Fruit fly (Drosophila melanogaster) whole organism, embryonic: ENCODE measurements around the gene snk.

Source experiments
- B-H2 ChIP-seq: fragments of 200-800 bp; sonication (Bioruptor generic); optimal IDR thresholded peaks from 2 replicates; lab custom pipeline; 2018; ENCODE audit warnings: missing biosample characterization, mild to moderate bottlenecking, missing genetic modification characterization
- BEAF-32 ChIP-seq: fragments of 200-800 bp; sonication (Bioruptor generic); optimal IDR thresholded peaks from 3 replicates; lab custom pipeline; 2017; ENCODE audit warnings: missing biosample characterization, missing genetic modification characterization, mild to moderate bottlenecking, moderate library complexity, missing genetic modification reagents
- CG1024 ChIP-seq: fragments of 200-800 bp; sonication (Bioruptor generic); IDR thresholded peaks from 2 replicates; pipeline ENCODE4 v1.3.6; 2022; ENCODE audit warnings: missing biosample characterization, missing genetic modification characterization
- CG11560 ChIP-seq: fragments of 200-800 bp; sonication (Bioruptor generic); IDR thresholded peaks from 3 replicates; pipeline ENCODE4 v1.3.6; 2022; ENCODE audit warnings: missing biosample characterization, missing genetic modification characterization
- CG12299 ChIP-seq: fragments of 200-800 bp; sonication (Bioruptor generic); optimal IDR thresholded peaks from 2 replicates; lab custom pipeline; 2018; ENCODE audit warnings: missing biosample characterization, mild to moderate bottlenecking, missing genetic modification characterization
- CG12769 ChIP-seq: fragments of 200-800 bp; sonication (Bioruptor generic); optimal IDR thresholded peaks from 2 replicates; lab custom pipeline; 2019; ENCODE audit warnings: missing biosample characterization, mild to moderate bottlenecking, missing genetic modification characterization, moderate library complexity
- CG13296 ChIP-seq: fragments of 200-800 bp; sonication (Bioruptor generic); optimal IDR thresholded peaks from 3 replicates; lab custom pipeline; 2018; ENCODE audit warnings: missing biosample characterization, mild to moderate bottlenecking, missing genetic modification characterization
- CG13894 ChIP-seq: fragments of 200-800 bp; sonication (Bioruptor generic); optimal IDR thresholded peaks from 3 replicates; lab custom pipeline; 2018; ENCODE audit warnings: missing biosample characterization, mild to moderate bottlenecking, missing genetic modification characterization, moderate library complexity
- CG1647 ChIP-seq: fragments of 200-800 bp; sonication (Bioruptor generic); optimal IDR thresholded peaks from 3 replicates; lab custom pipeline; 2016; ENCODE audit warnings: missing biosample characterization, missing genetic modification characterization
- CG18262 ChIP-seq: fragments of 200-800 bp; optimal IDR thresholded peaks from 3 replicates; lab custom pipeline; 2019; ENCODE audit warnings: missing biosample characterization, mild to moderate bottlenecking, missing genetic modification characterization, moderate library complexity
- CG18619 ChIP-seq: fragments of 200-800 bp; sonication (Bioruptor generic); optimal IDR thresholded peaks from 3 replicates; lab custom pipeline; 2017; ENCODE audit warnings: missing biosample characterization, mild to moderate bottlenecking, missing genetic modification characterization
- CG18764 ChIP-seq: fragments of 200-800 bp; sonication (Bioruptor generic); optimal IDR thresholded peaks from 3 replicates; lab custom pipeline; 2016; ENCODE audit warnings: missing biosample characterization, missing genetic modification characterization
- CG2120 ChIP-seq: fragments of 200-800 bp; sonication (Bioruptor generic); optimal IDR thresholded peaks from 3 replicates; lab custom pipeline; 2016; ENCODE audit warnings: missing biosample characterization, missing genetic modification characterization
- CG31224 ChIP-seq: fragments of 200-800 bp; sonication (Bioruptor generic); IDR thresholded peaks from 2 replicates; pipeline ENCODE4 v1.3.6; 2022; ENCODE audit warnings: missing biosample characterization, missing genetic modification characterization
- CG31388 ChIP-seq: fragments of 200-800 bp; sonication (Bioruptor generic); optimal IDR thresholded peaks from 2 replicates; lab custom pipeline; 2016; ENCODE audit warnings: missing biosample characterization, missing genetic modification characterization
- CG33213 ChIP-seq: fragments of 200-800 bp; sonication (Bioruptor generic); optimal IDR thresholded peaks from 3 replicates; lab custom pipeline; 2016; ENCODE audit warnings: missing biosample characterization, missing genetic modification characterization
- CG3995 ChIP-seq: fragments of 200-800 bp; sonication (Bioruptor generic); optimal IDR thresholded peaks from 3 replicates; lab custom pipeline; 2016; ENCODE audit warnings: missing biosample characterization, missing genetic modification characterization
- CG6683 ChIP-seq: fragments of 200-800 bp; sonication (Bioruptor generic); optimal IDR thresholded peaks from 2 replicates; lab custom pipeline; 2017; ENCODE audit warnings: missing biosample characterization, mild to moderate bottlenecking, missing genetic modification characterization, missing genetic modification reagents
- CG7839 ChIP-seq: fragments of 200-800 bp; sonication (Bioruptor generic); optimal IDR thresholded peaks from 3 replicates; lab custom pipeline; 2018; ENCODE audit warnings: missing biosample characterization, mild to moderate bottlenecking, missing genetic modification characterization, moderate library complexity
- CG9797 ChIP-seq: fragments of 200-800 bp; sonication (Bioruptor generic); optimal IDR thresholded peaks from 3 replicates; lab custom pipeline; 2018; ENCODE audit warnings: missing biosample characterization, mild to moderate bottlenecking, missing genetic modification characterization
- CTCF ChIP-seq: fragments of 200-800 bp; sonication (Bioruptor generic); optimal IDR thresholded peaks from 2 replicates; lab custom pipeline; 2017; ENCODE audit warnings: missing biosample characterization, mild to moderate bottlenecking, missing genetic modification characterization, moderate library complexity
- Dp ChIP-seq: fragments of 200-800 bp; sonication (Bioruptor generic); optimal IDR thresholded peaks from 2 replicates; lab custom pipeline; 2018; ENCODE audit warnings: missing biosample characterization, mild to moderate bottlenecking, missing genetic modification characterization, moderate library complexity
- Hr51 ChIP-seq, 2 experiments: fragments of 200-800 bp; sonication (Bioruptor generic); optimal IDR thresholded peaks; 2 replicates in 1 of 2; 3 replicates in 1 of 2; lab custom pipeline; 2016 to 2018; ENCODE audit warnings: missing biosample characterization in 2 of 2, missing genetic modification characterization in 2 of 2, mild to moderate bottlenecking in 1 of 2, moderate library complexity in 1 of 2
- Jarid2 ChIP-seq: fragments of 200-800 bp; sonication (Bioruptor generic); optimal IDR thresholded peaks from 3 replicates; lab custom pipeline; 2017; ENCODE audit warnings: mild to moderate bottlenecking, missing biosample characterization, missing genetic modification reagents, missing genetic modification characterization
- MBD-R2 ChIP-seq: fragments of 200-800 bp; sonication (Bioruptor generic); IDR thresholded peaks from 2 replicates; pipeline ENCODE4 v1.3.6; 2022; ENCODE audit warnings: missing biosample characterization, missing genetic modification characterization
- MESR4 ChIP-seq: fragments of 200-800 bp; sonication (Bioruptor generic); optimal IDR thresholded peaks from 2 replicates; lab custom pipeline; 2018; ENCODE audit warnings: missing biosample characterization, mild to moderate bottlenecking, missing genetic modification characterization, moderate library complexity
- NfI ChIP-seq: fragments of 200-800 bp; sonication (Bioruptor generic); optimal IDR thresholded peaks from 3 replicates; lab custom pipeline; 2018; ENCODE audit warnings: missing biosample characterization, mild to moderate bottlenecking, missing genetic modification characterization, moderate library complexity
- Ptx1 ChIP-seq: fragments of 200-800 bp; sonication (Bioruptor generic); IDR thresholded peaks from 2 replicates; pipeline ENCODE4 v1.3.6; 2022; ENCODE audit warnings: missing biosample characterization, missing genetic modification characterization
- Scr ChIP-seq: fragments of 200-800 bp; sonication (Bioruptor generic); IDR thresholded peaks from 2 replicates; pipeline ENCODE4 v1.3.6; 2022; ENCODE audit warnings: missing biosample characterization, missing genetic modification characterization; ENCODE audit not compliant: partially characterized antibody
- ac ChIP-seq: fragments of 200-800 bp; sonication (Bioruptor generic); optimal IDR thresholded peaks from 3 replicates; lab custom pipeline; 2017; ENCODE audit warnings: missing biosample characterization, mild to moderate bottlenecking, missing genetic modification characterization
- amos ChIP-seq: fragments of 200-800 bp; sonication (Bioruptor generic); IDR thresholded peaks from 2 replicates; pipeline ENCODE4 v1.3.6; 2022; ENCODE audit warnings: missing biosample characterization, missing genetic modification characterization; ENCODE audit not compliant: partially characterized antibody
- ase ChIP-seq: fragments of 200-800 bp; sonication (Bioruptor generic); IDR thresholded peaks from 3 replicates; pipeline ENCODE4 v1.3.6; 2022; ENCODE audit warnings: missing biosample characterization, missing genetic modification characterization
- bowl ChIP-seq: fragments of 200-800 bp; sonication (Bioruptor generic); IDR thresholded peaks from 2 replicates; pipeline ENCODE4 v1.3.6; 2022; ENCODE audit warnings: missing biosample characterization, missing genetic modification characterization
- caup ChIP-seq: fragments of 200-800 bp; sonication (Bioruptor generic); optimal IDR thresholded peaks from 3 replicates; lab custom pipeline; 2017; ENCODE audit warnings: missing biosample characterization, mild to moderate bottlenecking, missing genetic modification characterization, moderate library complexity; ENCODE audit not compliant: severe bottlenecking
- crc ChIP-seq: fragments of 200-800 bp; sonication (Bioruptor generic); optimal IDR thresholded peaks from 2 replicates; lab custom pipeline; 2016; ENCODE audit warnings: missing biosample characterization, missing genetic modification characterization
- da ChIP-seq: fragments of 200-800 bp; sonication (Bioruptor generic); optimal IDR thresholded peaks from 2 replicates; lab custom pipeline; 2016; ENCODE audit warnings: missing biosample characterization, missing genetic modification characterization
- fd3F ChIP-seq: fragments of 200-800 bp; sonication (Bioruptor generic); optimal IDR thresholded peaks from 2 replicates; lab custom pipeline; 2018; ENCODE audit warnings: missing biosample characterization, mild to moderate bottlenecking, missing genetic modification characterization, moderate library complexity
- fu2 ChIP-seq: fragments of 200-800 bp; sonication (Bioruptor generic); optimal IDR thresholded peaks from 2 replicates; lab custom pipeline; 2016; ENCODE audit warnings: missing biosample characterization, missing genetic modification characterization
- gcm2 ChIP-seq: fragments of 200-800 bp; sonication (Bioruptor generic); optimal IDR thresholded peaks from 2 replicates; lab custom pipeline; 2016; ENCODE audit warnings: missing biosample characterization, missing genetic modification characterization
- hb ChIP-seq: fragments of 200-800 bp; sonication (Bioruptor generic); IDR thresholded peaks from 3 replicates; pipeline ENCODE4 v1.3.6; 2022; ENCODE audit warnings: missing biosample characterization, missing genetic modification characterization; ENCODE audit not compliant: partially characterized antibody
- insv ChIP-seq, 2 experiments: fragments of 200-800 bp; sonication (Bioruptor generic); optimal IDR thresholded peaks; 3 replicates each; lab custom pipeline; 2016 to 2018; ENCODE audit warnings: missing biosample characterization in 2 of 2, missing genetic modification characterization in 2 of 2
- lab ChIP-seq: fragments of 200-800 bp; sonication (Bioruptor generic); optimal IDR thresholded peaks from 3 replicates; lab custom pipeline; 2017; ENCODE audit warnings: missing biosample characterization, missing genetic modification characterization, mild to moderate bottlenecking, moderate library complexity, missing genetic modification reagents
- nmo ChIP-seq: fragments of 200-800 bp; sonication (Bioruptor generic); optimal IDR thresholded peaks from 2 replicates; lab custom pipeline; 2018; ENCODE audit warnings: missing biosample characterization, mild to moderate bottlenecking, missing genetic modification characterization, moderate library complexity
- nom ChIP-seq: fragments of 200-800 bp; sonication (Bioruptor generic); optimal IDR thresholded peaks from 2 replicates; lab custom pipeline; 2017; ENCODE audit warnings: missing biosample characterization, missing genetic modification characterization, mild to moderate bottlenecking, moderate library complexity, missing genetic modification reagents
- onecut ChIP-seq: fragments of 200-800 bp; sonication (Bioruptor generic); IDR thresholded peaks from 2 replicates; pipeline ENCODE4 v1.3.6; 2022; ENCODE audit warnings: missing biosample characterization, missing genetic modification characterization
- run ChIP-seq: fragments of 200-800 bp; sonication (Bioruptor generic); optimal IDR thresholded peaks from 3 replicates; lab custom pipeline; 2018; ENCODE audit warnings: missing biosample characterization, mild to moderate bottlenecking, missing genetic modification characterization
- sd ChIP-seq: fragments of 200-800 bp; sonication (Bioruptor generic); optimal IDR thresholded peaks from 3 replicates; lab custom pipeline; 2018; ENCODE audit warnings: missing biosample characterization, mild to moderate bottlenecking, missing genetic modification characterization, moderate library complexity
- seq ChIP-seq: fragments of 200-800 bp; sonication (Bioruptor generic); IDR thresholded peaks from 2 replicates; pipeline ENCODE4 v1.3.6; 2022; ENCODE audit warnings: missing biosample characterization, missing genetic modification characterization
- vnd ChIP-seq: fragments of 200-800 bp; sonication (Bioruptor generic); IDR thresholded peaks from 3 replicates; pipeline ENCODE4 v1.3.6; 2022; ENCODE audit warnings: missing biosample characterization, missing genetic modification characterization; ENCODE audit not compliant: partially characterized antibody
- zen ChIP-seq: fragments of 200-800 bp; sonication (Bioruptor generic); optimal IDR thresholded peaks from 3 replicates; lab custom pipeline; 2018; ENCODE audit warnings: missing biosample characterization, mild to moderate bottlenecking, missing genetic modification characterization, moderate library complexity
- zen2 ChIP-seq: fragments of 200-800 bp; sonication (Bioruptor generic); IDR thresholded peaks from 3 replicates; pipeline ENCODE4 v1.3.6; 2022; ENCODE audit warnings: missing biosample characterization, missing genetic modification characterization; ENCODE audit not compliant: partially characterized antibody

snk gene

dm6 chr3R:13088395-13088794 is 45.8 kb upstream of the snk start, which contains the start of gene timeout (continued):
- TF ChIP-seq gcm2, result no peak
- TF ChIP-seq nmo (GFP tag; lab: Kevin White, UChicago), result peak; percentile 50
- TF ChIP-seq CG6683, result no peak
- TF ChIP-seq CG9797 (GFP tag; lab: Kevin White, UChicago), result peak; percentile 38
- TF ChIP-seq seq (GFP tag; lab: Robert Waterston, UW), result no peak
- TF ChIP-seq BEAF-32 (GFP tag; lab: Kevin White, UChicago), result peak; percentile 75
- TF ChIP-seq run, result no peak
- TF ChIP-seq insv (GFP tag; optimal IDR thresholded peaks at IDR 0.05; lab: Kevin White, UChicago), result peak in 1 of 2 experiments; percentile 88
- TF ChIP-seq da (GFP tag; lab: Kevin White, UChicago), result no peak
- TF ChIP-seq CG13296 (GFP tag; lab: Kevin White, UChicago), result no peak
- peak; percentile 64 for TF ChIP-seq CTCF (GFP tag; lab: Kevin White, UChicago)
- no peak for TF ChIP-seq onecut
- TF ChIP-seq bowl (GFP tag; lab: Robert Waterston, UW), result no peak
- no peak for TF ChIP-seq CG13894
- no peak for TF ChIP-seq CG18262
- peak; percentile 72 for TF ChIP-seq vnd (GFP tag; lab: Robert Waterston, UW)
- no peak for TF ChIP-seq Hr51 (GFP tag; optimal IDR thresholded peaks at IDR 0.05; lab: Kevin White, UChicago)
- no peak for TF ChIP-seq Jarid2 (GFP tag; lab: Kevin White, UChicago)
- TF ChIP-seq nom (GFP tag; lab: Kevin White, UChicago), result no peak
- no peak for TF ChIP-seq CG12299
- no peak for TF ChIP-seq Ptx1 (GFP tag; lab: Robert Waterston, UW)
- no peak for TF ChIP-seq ase
- no peak for TF ChIP-seq crc (GFP tag; lab: Kevin White, UChicago)
- TF ChIP-seq CG7839, result no peak
- no peak for TF ChIP-seq CG18764
- no peak for TF ChIP-seq B-H2 (GFP tag; lab: Kevin White, UChicago)
- TF ChIP-seq zen (tag; lab: Kevin White, UChicago), result peak; percentile 66
- no peak for TF ChIP-seq MESR4 (GFP tag; lab: Kevin White, UChicago)
- no peak for TF ChIP-seq NfI (GFP tag; lab: Kevin White, UChicago)
- no peak for TF ChIP-seq CG1647 (GFP tag; lab: Kevin White, UChicago)
- no peak for TF ChIP-seq CG11560 (tag; lab: Robert Waterston, UW)
- TF ChIP-seq sd, result no peak
- TF ChIP-seq CG2120 (GFP tag; lab: Kevin White, UChicago), result no peak
- no peak for TF ChIP-seq ac (GFP tag; lab: Kevin White, UChicago)
- TF ChIP-seq lab, result no peak
- TF ChIP-seq CG31224 (GFP tag; lab: Robert Waterston, UW), result no peak
- no peak for TF ChIP-seq fu2 (GFP tag; lab: Kevin White, UChicago)
- no peak for TF ChIP-seq CG12769
- peak; percentile 70 for TF ChIP-seq Scr (GFP tag; lab: Robert Waterston, UW)
- TF ChIP-seq CG1024, result no peak
- TF ChIP-seq CG18619 (GFP tag; lab: Kevin White, UChicago), result no peak
- no peak for TF ChIP-seq caup
- TF ChIP-seq zen2 (GFP tag; lab: Robert Waterston, UW), result peak; percentile 36; the same call in 1 of the 3 replicates
- no peak for TF ChIP-seq CG31388 (GFP tag; lab: Kevin White, UChicago)
- TF ChIP-seq amos (GFP tag; lab: Robert Waterston, UW), result peak; percentile 71
- peak; percentile 86 for TF ChIP-seq Dp (GFP tag; lab: Kevin White, UChicago)
- TF ChIP-seq CG33213 (GFP tag; lab: Kevin White, UChicago), result peak; percentile 27
- no peak for TF ChIP-seq fd3F
- TF ChIP-seq hb (GFP tag; lab: Robert Waterston, UW), result peak; percentile 20; the same call in 1 of the 3 replicates
- peak; percentile 27 for TF ChIP-seq CG3995 (GFP tag; lab: Kevin White, UChicago)
- peak; percentile 87 for TF ChIP-seq MBD-R2 (GFP tag; lab: Robert Waterston, UW)
